Worm (Caenorhabditis elegans) whole organism, L3 larva: Measurements from ENCODE around the gene C53A5.13.

Source experiments
- R02D3.7 ChIP-seq: fragments of 150-350 bp; optimal IDR thresholded peaks from 2 replicates; lab custom pipeline; 2014; ENCODE audit warnings: missing biosample characterization, missing genetic modification characterization
- ZK546.5 ChIP-seq: sonication (generic microtip); optimal IDR thresholded peaks from 2 replicates; lab custom pipeline; 2017; ENCODE audit warnings: missing biosample characterization, missing genetic modification characterization
- aly-2 ChIP-seq: fragments of 150-350 bp; optimal IDR thresholded peaks from 2 replicates; lab custom pipeline; 2014; ENCODE audit warnings: missing biosample characterization, missing genetic modification characterization
- ama-1 ChIP-seq: fragments of 150-350 bp; optimal IDR thresholded peaks from 2 replicates; lab custom pipeline; 2018
- ceh-82 ChIP-seq: fragments of 150-350 bp; optimal IDR thresholded peaks from 2 replicates; lab custom pipeline; 2014; ENCODE audit warnings: missing biosample characterization, missing genetic modification characterization
- ceh-9 ChIP-seq: sonication (generic microtip); optimal IDR thresholded peaks from 2 replicates; lab custom pipeline; 2018; ENCODE audit warnings: missing biosample characterization, missing genetic modification characterization
- daf-12 ChIP-seq: fragments of 150-350 bp; optimal IDR thresholded peaks from 2 replicates; lab custom pipeline; 2014; ENCODE audit warnings: missing biosample characterization, missing genetic modification reagents, missing genetic modification characterization
- egl-27 ChIP-seq: sonication (generic microtip); optimal IDR thresholded peaks from 4 replicates; lab custom pipeline; 2017; ENCODE audit warnings: missing biosample characterization, missing genetic modification reagents, missing genetic modification characterization
- egl-5 ChIP-seq: fragments of 150-350 bp; optimal IDR thresholded peaks from 2 replicates; lab custom pipeline; 2017; ENCODE audit warnings: missing biosample characterization, missing genetic modification reagents, missing genetic modification characterization, inconsistent platforms
- elt-1 ChIP-seq: fragments of 150-350 bp; optimal IDR thresholded peaks from 2 replicates; lab custom pipeline; 2014; ENCODE audit warnings: missing biosample characterization, missing genetic modification characterization
- elt-2 ChIP-seq: sonication (generic microtip); optimal IDR thresholded peaks from 2 replicates; lab custom pipeline; 2016; ENCODE audit warnings: missing genetic modification reagents, mild to moderate bottlenecking, missing genetic modification characterization, missing compliant biosample characterization
- eor-1 ChIP-seq, 2 experiments: fragments of 150-350 bp; optimal IDR thresholded peaks; 2 replicates each; lab custom pipeline; 2014 to 2018; ENCODE audit warnings: missing biosample characterization in 2 of 2, missing genetic modification characterization in 2 of 2
- fkh-10 ChIP-seq: sonication (generic microtip); optimal IDR thresholded peaks from 2 replicates; lab custom pipeline; 2017; ENCODE audit warnings: missing biosample characterization, missing genetic modification reagents, missing genetic modification characterization
- fos-1 ChIP-seq: fragments of 150-350 bp; optimal IDR thresholded peaks from 2 replicates; lab custom pipeline; 2014; ENCODE audit warnings: missing biosample characterization, missing genetic modification characterization
- hmg-11 ChIP-seq: sonication (generic microtip); optimal IDR thresholded peaks from 2 replicates; lab custom pipeline; 2016; ENCODE audit warnings: missing genetic modification characterization, missing compliant biosample characterization
- jun-1 ChIP-seq: fragments of 150-350 bp; optimal IDR thresholded peaks from 2 replicates; lab custom pipeline; 2014; ENCODE audit warnings: missing biosample characterization, missing genetic modification reagents, missing genetic modification characterization
- lin-15B ChIP-seq: fragments of 150-350 bp; optimal IDR thresholded peaks from 2 replicates; lab custom pipeline; 2014; ENCODE audit warnings: missing biosample characterization, missing genetic modification characterization
- lsy-12 ChIP-seq: sonication (generic microtip); optimal IDR thresholded peaks from 2 replicates; lab custom pipeline; 2016; ENCODE audit warnings: mild to moderate bottlenecking, missing genetic modification characterization, missing compliant biosample characterization
- mdl-1 ChIP-seq: fragments of 150-350 bp; optimal IDR thresholded peaks from 2 replicates; lab custom pipeline; 2014; ENCODE audit warnings: missing biosample characterization, missing genetic modification characterization
- mml-1 ChIP-seq: fragments of 150-350 bp; sonication (generic microtip); optimal IDR thresholded peaks from 3 replicates; lab custom pipeline; 2014; ENCODE audit warnings: missing biosample characterization, missing genetic modification characterization
- nhr-12 ChIP-seq: fragments of 150-350 bp; optimal IDR thresholded peaks from 2 replicates; lab custom pipeline; 2014; ENCODE audit warnings: missing biosample characterization, missing genetic modification characterization
- nhr-23 ChIP-seq: fragments of 150-350 bp; optimal IDR thresholded peaks from 2 replicates; lab custom pipeline; 2014; ENCODE audit warnings: missing biosample characterization, missing genetic modification reagents, missing genetic modification characterization
- nhr-237 ChIP-seq: fragments of 150-350 bp; optimal IDR thresholded peaks from 2 replicates; lab custom pipeline; 2014; ENCODE audit warnings: missing biosample characterization, missing genetic modification characterization
- nhr-43 ChIP-seq: sonication (generic microtip); optimal IDR thresholded peaks from 2 replicates; lab custom pipeline; 2016; ENCODE audit warnings: mild to moderate bottlenecking, missing genetic modification characterization, missing compliant biosample characterization; ENCODE audit not compliant: poor library complexity, severe bottlenecking
- nhr-67 ChIP-seq: fragments of 150-350 bp; optimal IDR thresholded peaks from 2 replicates; lab custom pipeline; 2014; ENCODE audit warnings: missing biosample characterization, missing genetic modification characterization
- nhr-77 ChIP-seq: fragments of 150-350 bp; optimal IDR thresholded peaks from 2 replicates; lab custom pipeline; 2014; ENCODE audit warnings: missing biosample characterization, missing genetic modification characterization
- pha-4 ChIP-seq: fragments of 150-350 bp; optimal IDR thresholded peaks from 2 replicates; lab custom pipeline; 2014; ENCODE audit warnings: missing biosample characterization, missing genetic modification reagents, missing genetic modification characterization
- pqm-1 ChIP-seq: fragments of 150-350 bp; optimal IDR thresholded peaks from 2 replicates; lab custom pipeline; 2017; ENCODE audit warnings: missing biosample characterization, missing genetic modification characterization, inconsistent platforms
- sea-2 ChIP-seq: fragments of 150-350 bp; sonication (generic microtip); optimal IDR thresholded peaks from 4 replicates; lab custom pipeline; 2014; ENCODE audit warnings: missing biosample characterization, missing genetic modification reagents, missing genetic modification characterization
- skn-1 ChIP-seq: fragments of 150-350 bp; optimal IDR thresholded peaks from 2 replicates; lab custom pipeline; 2014; ENCODE audit warnings: missing biosample characterization, missing genetic modification characterization
- snpc-4 ChIP-seq: fragments of 150-350 bp; optimal IDR thresholded peaks from 2 replicates; lab custom pipeline; 2014; ENCODE audit warnings: missing biosample characterization, missing genetic modification characterization
- tbx-2 ChIP-seq: sonication (generic microtip); optimal IDR thresholded peaks from 2 replicates; lab custom pipeline; 2016; ENCODE audit warnings: mild to moderate bottlenecking, missing genetic modification characterization, missing compliant biosample characterization
- ztf-11 ChIP-seq: fragments of 150-350 bp; optimal IDR thresholded peaks from 2 replicates; lab custom pipeline; 2014; ENCODE audit warnings: missing biosample characterization, missing genetic modification characterization
- ztf-4 ChIP-seq: fragments of 150-350 bp; optimal IDR thresholded peaks from 2 replicates; lab custom pipeline; 2014; ENCODE audit warnings: missing biosample characterization, missing genetic modification characterization

Gene C53A5.13

DNA sequence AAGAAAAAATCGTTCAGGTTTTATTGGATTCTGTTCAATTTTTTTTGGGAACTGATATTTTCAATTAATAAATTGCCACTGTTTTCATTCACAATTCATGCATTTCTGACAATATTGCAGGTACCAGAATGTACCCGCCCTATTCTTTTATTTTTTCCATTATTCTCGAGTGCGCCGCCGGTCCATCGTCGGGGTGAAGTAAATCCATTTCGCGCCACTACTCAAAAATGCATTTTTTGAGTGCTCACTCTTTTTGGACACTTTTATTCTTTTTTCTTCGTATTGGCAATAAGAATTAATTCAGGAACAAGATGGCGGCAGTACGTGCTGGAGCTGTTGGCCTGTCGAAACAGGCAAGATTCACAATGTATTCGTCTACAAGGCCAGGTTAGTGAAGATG, 15.9 kb upstream of the C53A5.13 start, which contains the start of gene kcnl-4:
Gene kcnl-4 (plus strand): TSS at position 301 of the 400 bp plus-strand sequence.
- TF ChIP-seq ceh-9 (tag; lab: Kevin White, UChicago) (no peak), aly-2 (tag; lab: Kevin White, UChicago) (no peak), elt-1 (tag; lab: Kevin White, UChicago) (no peak), sea-2 (GFP tag; lab: Kevin White, UChicago) (no peak), ceh-82 (tag; lab: Kevin White, UChicago) (no peak), ama-1 (lab: Kevin White, UChicago) (no peak), nhr-43 (no peak), jun-1 (no peak), egl-5 (tag; lab: Kevin White, UChicago) (no peak), elt-2 (tag; lab: Kevin White, UChicago) (no peak), mdl-1 (no peak), lin-15B (tag; lab: Kevin White, UChicago) (no peak), ztf-4 (no peak), fos-1 (no peak), R02D3.7 (tag; lab: Kevin White, UChicago) (no peak), nhr-12 (tag; lab: Kevin White, UChicago) (no peak), egl-27 (tag; lab: Kevin White, UChicago) (no peak), nhr-67 (tag; lab: Kevin White, UChicago) (no peak)

DNA sequence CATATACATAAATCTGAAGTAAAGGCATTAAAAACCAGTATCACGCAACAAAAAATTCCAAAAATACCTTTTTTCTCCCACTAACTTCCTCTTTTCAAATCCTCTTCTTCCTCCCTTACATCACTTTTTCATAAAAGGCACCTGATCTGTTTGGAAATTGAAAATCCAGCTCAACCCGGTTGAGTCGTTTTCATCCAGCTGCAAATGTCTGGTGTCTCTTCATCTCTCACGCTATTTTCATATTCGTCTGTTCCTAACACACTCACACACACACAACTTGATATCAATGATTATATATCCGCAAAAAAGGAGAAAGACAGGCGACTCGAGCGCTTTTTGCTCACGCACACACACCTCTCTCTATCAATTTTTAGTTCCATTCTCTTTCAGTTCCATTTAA, 14.3 kb upstream of the C53A5.13 start:
- TF ChIP-seq lin-15B (tag; lab: Kevin White, UChicago) (no peak), nhr-23 (tag; lab: Kevin White, UChicago) (no peak), ztf-11 (no peak), ama-1 (lab: Kevin White, UChicago) (no peak)

DNA sequence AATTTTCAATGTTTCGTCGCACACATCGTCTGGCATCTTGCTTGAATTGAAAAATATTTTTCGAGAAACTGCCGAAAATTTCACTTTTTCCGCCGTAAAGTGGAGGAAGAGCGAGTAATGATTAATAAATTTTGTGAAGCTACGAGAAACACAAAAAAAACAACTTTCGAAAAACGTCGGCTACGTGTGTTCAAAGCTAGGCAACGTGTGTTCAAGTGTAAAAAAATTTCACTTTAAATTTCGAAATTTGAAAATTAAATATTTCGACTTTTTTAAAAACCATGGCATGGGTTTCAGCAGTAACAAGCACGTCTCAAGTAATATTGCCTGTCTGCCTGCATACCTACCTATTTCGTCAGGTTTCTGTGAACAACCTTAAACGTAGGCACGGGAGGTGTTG, 10.4 kb upstream of the C53A5.13 start, which contains the start of gene tag-191:
Gene tag-191 (minus strand): TSS at position 101 of the 400 bp plus-strand sequence.
- TF ChIP-seq fkh-10 (GFP tag; lab: Kevin White, UChicago) (no peak), hmg-11 (no peak), snpc-4 (tag; lab: Kevin White, UChicago) (no peak), elt-1 (tag; lab: Kevin White, UChicago) (no peak), mml-1 (tag; lab: Kevin White, UChicago) (no peak), lin-15B (tag; lab: Kevin White, UChicago) (no peak), elt-2 (tag; lab: Kevin White, UChicago) (no peak), nhr-67 (tag; lab: Kevin White, UChicago) (no peak)
- TF ChIP-seq, all 47 proteins: peak for 0

DNA sequence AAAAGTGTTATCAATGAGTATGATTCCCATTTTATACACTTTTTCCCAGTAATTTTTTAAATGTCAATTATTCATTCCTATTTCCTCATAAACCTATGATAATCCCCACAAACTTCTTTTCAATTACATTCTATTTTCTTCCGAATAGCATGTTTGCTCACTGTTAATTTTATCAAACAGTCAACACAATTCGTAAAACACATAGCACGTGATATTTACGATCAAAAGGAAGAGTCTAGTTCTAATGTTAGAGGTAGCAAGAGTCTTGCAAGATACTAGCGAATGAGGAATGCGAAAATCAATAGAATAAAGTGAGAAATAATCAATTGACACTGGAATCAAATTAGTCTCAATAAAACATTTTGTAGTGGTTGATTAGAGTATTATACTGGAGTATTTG, 7.3 kb upstream of the C53A5.13 start:
- TF ChIP-seq hmg-11 (no peak), pha-4 (tag; lab: Kevin White, UChicago) (peak; percentile 85), egl-5 (tag; lab: Kevin White, UChicago) (no peak), tbx-2 (tag; lab: Kevin White, UChicago) (no peak), ama-1 (lab: Kevin White, UChicago) (no peak), eor-1 (tag; optimal IDR thresholded peaks at IDR 0.05; lab: Kevin White, UChicago) (no peak), skn-1 (no peak)

DNA sequence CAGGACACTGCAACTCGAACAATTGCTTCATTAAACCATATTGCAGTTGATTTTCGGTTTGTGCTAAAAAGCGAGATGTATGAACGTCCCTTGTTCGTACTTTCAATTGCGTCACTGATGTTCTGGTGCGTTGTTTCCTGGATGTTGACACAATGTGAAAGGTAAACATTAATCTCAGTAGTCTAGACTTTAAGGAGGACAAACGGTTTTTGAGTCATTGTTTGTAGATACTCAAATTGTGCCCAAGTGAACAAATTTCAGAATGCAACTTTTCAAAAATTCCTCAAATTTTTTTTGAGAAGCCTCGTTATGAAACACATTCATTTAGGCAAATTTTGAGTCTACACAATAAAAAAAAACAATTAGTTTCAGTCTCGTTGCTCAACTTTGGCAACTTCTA, 5.7 kb upstream of the C53A5.13 start:
- TF ChIP-seq pha-4 (tag; lab: Kevin White, UChicago) (peak; percentile 56), ZK546.5 (tag; lab: Kevin White, UChicago) (no peak)
- TF ChIP-seq, all 47 proteins: peak for 1

DNA sequence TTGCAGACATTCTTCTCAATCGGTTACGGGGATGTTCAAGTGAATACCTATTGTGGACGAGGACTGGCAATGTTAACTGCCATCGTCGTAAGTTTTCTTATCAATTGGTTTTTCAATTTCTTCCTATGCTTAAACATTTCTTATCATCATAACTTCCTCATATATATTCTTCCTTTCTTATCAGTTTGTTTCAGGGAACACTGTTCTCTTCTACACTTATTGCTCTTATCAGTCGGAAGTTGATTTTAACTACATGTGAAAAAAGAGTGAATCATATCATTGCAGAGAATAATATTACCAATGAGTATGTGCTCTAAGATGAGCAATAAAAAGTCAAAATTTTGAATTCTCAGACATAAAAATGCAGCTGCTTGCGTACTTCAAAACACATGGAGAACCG, 4.5 kb upstream of the C53A5.13 start:
- TF ChIP-seq R02D3.7 (tag; lab: Kevin White, UChicago) (no peak), nhr-237 (tag; lab: Kevin White, UChicago) (no peak), jun-1 (peak; percentile 92), nhr-77 (tag; lab: Kevin White, UChicago) (no peak), daf-12 (no peak), egl-5 (tag; lab: Kevin White, UChicago) (no peak), elt-1 (tag; lab: Kevin White, UChicago) (no peak), elt-2 (tag; lab: Kevin White, UChicago) (peak; percentile 96), pha-4 (tag; lab: Kevin White, UChicago) (peak; percentile 77), ZK546.5 (tag; lab: Kevin White, UChicago) (no peak), nhr-12 (tag; lab: Kevin White, UChicago) (no peak), lsy-12 (tag; lab: Kevin White, UChicago) (no peak), pqm-1 (peak; percentile 93), ama-1 (lab: Kevin White, UChicago) (no peak)
